Fruit fly (Drosophila melanogaster): Measurements from ENCODE around the gene Gr8a.
A peak's percentile ranks its signal among the peaks of the same experiment; 100 is the strongest.

Gr8a gene

dm6 chrX:9193604-9194003, 33.3 kb upstream of the Gr8a start, which contains the start of gene CG12106 (continued):
- TF ChIP-seq Dbx (GFP tag; IDR thresholded peaks at IDR 0.05), result 0 out of 3 replicates have a peak, but pooled peaks have one; percentile 23
- no peak for TF ChIP-seq CG17612 (GFP tag; IDR thresholded peaks at IDR 0.05)
- TF ChIP-seq tll (GFP tag; optimal IDR thresholded peaks at IDR 0.05), result no peak
- TF ChIP-seq CG11504 (tag; optimal IDR thresholded peaks at IDR 0.05), result peak; percentile 60
- no peak for TF ChIP-seq h (optimal IDR thresholded peaks at IDR 0.05)
- TF ChIP-seq CG30020 (tag; optimal IDR thresholded peaks at IDR 0.05), result no peak
- TF ChIP-seq org-1 (GFP tag; optimal IDR thresholded peaks at IDR 0.05), result no peak
- TF ChIP-seq Gsc (GFP tag; IDR thresholded peaks at IDR 0.05), result no peak
- no peak for TF ChIP-seq emc (GFP tag; optimal IDR thresholded peaks at IDR 0.05)
- TF ChIP-seq lola (GFP tag; optimal IDR thresholded peaks at IDR 0.05), result peak in 1 of 3 experiments; percentile 27
- no peak for TF ChIP-seq Lpt (GFP tag; optimal IDR thresholded peaks at IDR 0.05)
- TF ChIP-seq sens (GFP tag), result peak; percentile 59
- TF ChIP-seq CG2889 (GFP tag; IDR thresholded peaks at IDR 0.05), result no peak
- no peak for TF ChIP-seq aop (GFP tag; IDR thresholded peaks at IDR 0.05)
- TF ChIP-seq HmgZ (tag; optimal IDR thresholded peaks at IDR 0.05), result peak; percentile 3
- TF ChIP-seq CG10543 (GFP tag; optimal IDR thresholded peaks at IDR 0.05), result peak; percentile 32
- no peak for TF ChIP-seq toy (GFP tag; IDR thresholded peaks at IDR 0.05)
- no peak for TF ChIP-seq CG10959 (GFP tag; IDR thresholded peaks at IDR 0.05)
- no peak for TF ChIP-seq ase (GFP tag; IDR thresholded peaks at IDR 0.05)
- TF ChIP-seq CG18262 (tag; optimal IDR thresholded peaks at IDR 0.05), result peak; percentile 36
- no peak for TF ChIP-seq CG7987 (GFP tag; optimal IDR thresholded peaks at IDR 0.05)
- no peak for TF ChIP-seq usp (GFP tag; optimal IDR thresholded peaks at IDR 0.05)
- no peak for TF ChIP-seq mld (GFP tag; IDR thresholded peaks at IDR 0.05; ENCODE audit: partially characterized antibody)
- TF ChIP-seq dm (GFP tag; optimal IDR thresholded peaks at IDR 0.05), result no peak
- no peak for TF ChIP-seq sim (GFP tag; IDR thresholded peaks at IDR 0.05)
- TF ChIP-seq tup (GFP tag; optimal IDR thresholded peaks at IDR 0.05), result no peak
- TF ChIP-seq CG13424 (tag; optimal IDR thresholded peaks at IDR 0.05), result peak; percentile 67
- peak; percentile 19 for TF ChIP-seq chn (GFP tag; optimal IDR thresholded peaks at IDR 0.05)
- no peak for TF ChIP-seq odd (GFP tag; optimal IDR thresholded peaks at IDR 0.05)
- TF ChIP-seq danr (GFP tag; IDR thresholded peaks at IDR 0.05), result no peak
- TF ChIP-seq dmrt99B (tag; optimal IDR thresholded peaks at IDR 0.05), result peak; percentile 40
- no peak for TF ChIP-seq HHEX (GFP tag; optimal IDR thresholded peaks at IDR 0.05)
- TF ChIP-seq CG10147 (GFP tag; optimal IDR thresholded peaks at IDR 0.05), result peak; percentile 37
- TF ChIP-seq CG9215 (GFP tag; IDR thresholded peaks at IDR 0.05), result no peak; the same call in 1 of the 2 replicates
- no peak for TF ChIP-seq CG42726 (GFP tag; IDR thresholded peaks at IDR 0.05; ENCODE audit: partially characterized antibody)
- TF ChIP-seq fd3F (GFP tag; optimal IDR thresholded peaks at IDR 0.05), result peak; percentile 22
- no peak for TF ChIP-seq so (GFP tag; IDR thresholded peaks at IDR 0.05)
- TF ChIP-seq CG14965 (GFP tag; optimal IDR thresholded peaks at IDR 0.05; ENCODE audit: borderline replicate concordance), result no peak
- TF ChIP-seq sna (GFP tag; IDR thresholded peaks at IDR 0.05; ENCODE audit: partially characterized antibody), result no peak
- no peak for TF ChIP-seq CG8765 (GFP tag; IDR thresholded peaks at IDR 0.05)
- peak; percentile 6 for TF ChIP-seq CG13624 (GFP tag; optimal IDR thresholded peaks at IDR 0.05)
- TF ChIP-seq CG4282 (GFP tag; optimal IDR thresholded peaks at IDR 0.05), result no peak
- no peak for TF ChIP-seq CG16813 (GFP tag; IDR thresholded peaks at IDR 0.05; ENCODE audit: partially characterized antibody)
- no peak for TF ChIP-seq Lhr (GFP tag; optimal IDR thresholded peaks at IDR 0.05)
- TF ChIP-seq vnd (GFP tag; IDR thresholded peaks at IDR 0.05; ENCODE audit: partially characterized antibody), result no peak
- no peak for TF ChIP-seq Bdp1 (GFP tag; optimal IDR thresholded peaks at IDR 0.05)
- 0 out of 2 replicates have a peak, but pooled peaks have one; percentile 20 for TF ChIP-seq gsb (GFP tag; IDR thresholded peaks at IDR 0.05)
- no peak for TF ChIP-seq prd (optimal IDR thresholded peaks at IDR 0.05)
- TF ChIP-seq prd (GFP tag; IDR thresholded peaks at IDR 0.05), result peak; percentile 67
- peak; percentile 29 for TF ChIP-seq CG15479 (GFP tag; optimal IDR thresholded peaks at IDR 0.05)
- no peak for TF ChIP-seq CG9876 (GFP tag; optimal IDR thresholded peaks at IDR 0.05)
- TF ChIP-seq hb (GFP tag; IDR thresholded peaks at IDR 0.05; ENCODE audit: partially characterized antibody), result no peak

Data from whole organism, embryonic.